Worm (Caenorhabditis elegans) whole organism, L1 larva: Measurements from ENCODE around the gene Y39G8B.10.

Experiments used
- F16B12.6 ChIP-seq: fragments of 150-350 bp; optimal IDR thresholded peaks from 2 replicates; lab custom pipeline; 2014; ENCODE audit warnings: missing biosample characterization, missing genetic modification characterization
- egl-13 ChIP-seq: sonication (generic microtip); optimal IDR thresholded peaks from 2 replicates; lab custom pipeline; 2016; ENCODE audit warnings: missing genotype, missing genetic modification reagents, missing genetic modification characterization, missing compliant biosample characterization
- fkh-10 ChIP-seq: sonication (generic microtip); optimal IDR thresholded peaks from 2 replicates; lab custom pipeline; 2017; ENCODE audit warnings: missing biosample characterization, missing genetic modification reagents, missing genetic modification characterization
- lir-3 ChIP-seq: sonication (generic microtip); optimal IDR thresholded peaks from 2 replicates; lab custom pipeline; 2016; ENCODE audit warnings: mild to moderate bottlenecking, missing genetic modification characterization, moderate library complexity, missing compliant biosample characterization; ENCODE audit not compliant: poor library complexity
- nhr-77 ChIP-seq: fragments of 150-350 bp; optimal IDR thresholded peaks from 2 replicates; lab custom pipeline; 2014; ENCODE audit warnings: missing biosample characterization, missing genetic modification characterization
- pax-3 ChIP-seq: fragments of 200-800 bp; sonication (Bioruptor generic); optimal IDR thresholded peaks from 2 replicates; lab custom pipeline; 2018; ENCODE audit warnings: mild to moderate bottlenecking, missing genetic modification characterization, moderate library complexity, missing compliant biosample characterization
- skn-1 ChIP-seq: fragments of 150-350 bp; optimal IDR thresholded peaks from 2 replicates; lab custom pipeline; 2014; ENCODE audit warnings: missing biosample characterization, missing genetic modification characterization
- snpc-4 ChIP-seq: fragments of 150-350 bp; optimal IDR thresholded peaks from 2 replicates; lab custom pipeline; 2014; ENCODE audit warnings: missing biosample characterization, missing genetic modification characterization

DNA sequence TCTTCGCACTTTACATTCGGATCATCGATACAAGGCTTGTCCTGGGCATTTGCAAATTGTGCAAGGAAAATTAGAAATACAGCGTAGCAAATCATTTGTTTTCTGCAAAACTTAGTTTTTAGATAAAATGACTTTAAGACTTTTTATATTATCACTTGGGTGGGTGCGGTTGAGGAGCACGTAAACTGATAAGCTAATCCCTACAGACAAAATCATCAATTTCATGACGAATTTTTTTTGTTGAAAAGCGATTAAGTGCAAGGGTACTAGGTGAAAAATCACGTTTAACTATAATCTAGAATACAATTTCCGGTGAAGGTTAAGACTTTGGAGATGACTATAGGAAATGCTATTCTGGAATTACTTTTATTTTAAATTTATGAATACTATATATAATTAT, 14.6 kb upstream of the Y39G8B.10 start, which contains the start of gene F01D5.1:
- TF ChIP-seq pax-3 (tag; lab: Kevin White, UChicago) (no peak), nhr-77 (tag; lab: Kevin White, UChicago) (no peak), F16B12.6 (no peak), skn-1 (tag; lab: Kevin White, UChicago) (no peak), fkh-10 (GFP tag; lab: Kevin White, UChicago) (no peak), lir-3 (no peak), snpc-4 (tag; lab: Kevin White, UChicago) (no peak), egl-13 (tag; lab: Kevin White, UChicago) (no peak)
